Worm (Caenorhabditis elegans): Measurements from ENCODE around the gene srg-28.

DNA sequence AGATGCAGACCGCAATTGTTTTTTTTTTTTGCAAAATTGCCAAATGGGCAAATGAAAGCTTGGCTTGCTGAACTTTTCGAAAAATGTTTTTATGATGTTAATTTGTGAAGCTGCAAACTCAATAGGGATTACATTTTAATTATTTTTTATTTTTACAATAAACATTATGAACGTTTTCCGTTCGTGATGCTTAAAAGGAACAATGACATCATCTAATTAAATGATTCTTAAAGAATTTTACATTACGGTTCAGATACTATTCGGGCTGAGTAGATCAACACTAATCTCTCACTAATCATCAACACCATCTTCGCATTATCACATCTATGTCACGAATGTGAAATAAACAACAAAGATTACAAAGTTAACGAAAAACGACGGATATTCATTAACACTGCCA, 22.2 kb upstream of the srg-28 start, which contains the start of gene C10G8.3:
- TF ChIP-seq ztf-11 (tag; optimal IDR thresholded peaks at IDR 0.05) (no peak), unc-62 (GFP tag; optimal IDR thresholded peaks at IDR 0.05) (no peak)

Data from whole organism, mixed stage, embryonic.